Worm (Caenorhabditis elegans) whole organism, L3 larva: ENCODE results near the gene nhr-133.
A peak's percentile ranks its signal among the peaks of the same experiment; 100 is the strongest.

Source experiments
- R02D3.7 ChIP-seq: fragments of 150-350 bp; optimal IDR thresholded peaks from 2 replicates; lab custom pipeline; 2014; ENCODE audit warnings: missing biosample characterization, missing genetic modification characterization
- aly-2 ChIP-seq: fragments of 150-350 bp; optimal IDR thresholded peaks from 2 replicates; lab custom pipeline; 2014; ENCODE audit warnings: missing biosample characterization, missing genetic modification characterization
- ama-1 ChIP-seq: fragments of 150-350 bp; optimal IDR thresholded peaks from 2 replicates; lab custom pipeline; 2018
- ceh-28 ChIP-seq: fragments of 150-350 bp; optimal IDR thresholded peaks from 2 replicates; lab custom pipeline; 2014; ENCODE audit warnings: missing biosample characterization, missing genetic modification reagents, missing genetic modification characterization
- ceh-9 ChIP-seq: sonication (generic microtip); optimal IDR thresholded peaks from 2 replicates; lab custom pipeline; 2018; ENCODE audit warnings: missing biosample characterization, missing genetic modification characterization
- daf-12 ChIP-seq: fragments of 150-350 bp; optimal IDR thresholded peaks from 2 replicates; lab custom pipeline; 2014; ENCODE audit warnings: missing biosample characterization, missing genetic modification reagents, missing genetic modification characterization
- egl-5 ChIP-seq: fragments of 150-350 bp; optimal IDR thresholded peaks from 2 replicates; lab custom pipeline; 2017; ENCODE audit warnings: missing biosample characterization, missing genetic modification reagents, missing genetic modification characterization, inconsistent platforms
- elt-1 ChIP-seq: fragments of 150-350 bp; optimal IDR thresholded peaks from 2 replicates; lab custom pipeline; 2014; ENCODE audit warnings: missing biosample characterization, missing genetic modification characterization
- elt-2 ChIP-seq: sonication (generic microtip); optimal IDR thresholded peaks from 2 replicates; lab custom pipeline; 2016; ENCODE audit warnings: missing genetic modification reagents, mild to moderate bottlenecking, missing genetic modification characterization, missing compliant biosample characterization
- eor-1 ChIP-seq, 2 experiments: fragments of 150-350 bp; optimal IDR thresholded peaks; 2 replicates each; lab custom pipeline; 2014 to 2018; ENCODE audit warnings: missing biosample characterization in 2 of 2, missing genetic modification characterization in 2 of 2
- fkh-2 ChIP-seq: fragments of 150-350 bp; optimal IDR thresholded peaks from 2 replicates; lab custom pipeline; 2014; ENCODE audit warnings: missing biosample characterization, missing genetic modification reagents, missing genetic modification characterization
- fos-1 ChIP-seq: fragments of 150-350 bp; optimal IDR thresholded peaks from 2 replicates; lab custom pipeline; 2014; ENCODE audit warnings: missing biosample characterization, missing genetic modification characterization
- hmg-11 ChIP-seq: sonication (generic microtip); optimal IDR thresholded peaks from 2 replicates; lab custom pipeline; 2016; ENCODE audit warnings: missing genetic modification characterization, missing compliant biosample characterization
- jun-1 ChIP-seq: fragments of 150-350 bp; optimal IDR thresholded peaks from 2 replicates; lab custom pipeline; 2014; ENCODE audit warnings: missing biosample characterization, missing genetic modification reagents, missing genetic modification characterization
- lin-15B ChIP-seq: fragments of 150-350 bp; optimal IDR thresholded peaks from 2 replicates; lab custom pipeline; 2014; ENCODE audit warnings: missing biosample characterization, missing genetic modification characterization
- lin-39 ChIP-seq: fragments of 150-350 bp; optimal IDR thresholded peaks from 2 replicates; lab custom pipeline; 2018; ENCODE audit warnings: missing biosample characterization, missing genetic modification reagents, missing genetic modification characterization
- mdl-1 ChIP-seq: fragments of 150-350 bp; optimal IDR thresholded peaks from 2 replicates; lab custom pipeline; 2014; ENCODE audit warnings: missing biosample characterization, missing genetic modification characterization
- mml-1 ChIP-seq: fragments of 150-350 bp; sonication (generic microtip); optimal IDR thresholded peaks from 3 replicates; lab custom pipeline; 2014; ENCODE audit warnings: missing biosample characterization, missing genetic modification characterization
- nfya-1 ChIP-seq: sonication (generic microtip); optimal IDR thresholded peaks from 2 replicates; lab custom pipeline; 2017; ENCODE audit warnings: missing genetic modification characterization, mild to moderate bottlenecking, missing compliant biosample characterization, antibody characterized with exemption, moderate library complexity; ENCODE audit not compliant: insufficient read depth
- nhr-11 ChIP-seq: fragments of 150-350 bp; optimal IDR thresholded peaks from 2 replicates; lab custom pipeline; 2014; ENCODE audit warnings: missing biosample characterization, missing genetic modification characterization
- nhr-12 ChIP-seq: fragments of 150-350 bp; optimal IDR thresholded peaks from 2 replicates; lab custom pipeline; 2014; ENCODE audit warnings: missing biosample characterization, missing genetic modification characterization
- nhr-23 ChIP-seq: fragments of 150-350 bp; optimal IDR thresholded peaks from 2 replicates; lab custom pipeline; 2014; ENCODE audit warnings: missing biosample characterization, missing genetic modification reagents, missing genetic modification characterization
- nhr-237 ChIP-seq: fragments of 150-350 bp; optimal IDR thresholded peaks from 2 replicates; lab custom pipeline; 2014; ENCODE audit warnings: missing biosample characterization, missing genetic modification characterization
- nhr-25 ChIP-seq: sonication (generic microtip); optimal IDR thresholded peaks from 2 replicates; lab custom pipeline; 2017; ENCODE audit warnings: missing biosample characterization, missing genetic modification characterization
- nhr-28 ChIP-seq: fragments of 150-350 bp; optimal IDR thresholded peaks from 2 replicates; lab custom pipeline; 2014; ENCODE audit warnings: missing biosample characterization, missing genetic modification characterization
- nhr-67 ChIP-seq: fragments of 150-350 bp; optimal IDR thresholded peaks from 2 replicates; lab custom pipeline; 2014; ENCODE audit warnings: missing biosample characterization, missing genetic modification characterization
- nhr-76 ChIP-seq: fragments of 150-350 bp; sonication (generic microtip); optimal IDR thresholded peaks from 5 replicates; lab custom pipeline; 2014; ENCODE audit warnings: missing biosample characterization, missing genetic modification characterization
- pha-4 ChIP-seq: fragments of 150-350 bp; optimal IDR thresholded peaks from 2 replicates; lab custom pipeline; 2014; ENCODE audit warnings: missing biosample characterization, missing genetic modification reagents, missing genetic modification characterization
- sea-2 ChIP-seq: fragments of 150-350 bp; sonication (generic microtip); optimal IDR thresholded peaks from 4 replicates; lab custom pipeline; 2014; ENCODE audit warnings: missing biosample characterization, missing genetic modification reagents, missing genetic modification characterization
- skn-1 ChIP-seq: fragments of 150-350 bp; optimal IDR thresholded peaks from 2 replicates; lab custom pipeline; 2014; ENCODE audit warnings: missing biosample characterization, missing genetic modification characterization
- snpc-4 ChIP-seq: fragments of 150-350 bp; optimal IDR thresholded peaks from 2 replicates; lab custom pipeline; 2014; ENCODE audit warnings: missing biosample characterization, missing genetic modification characterization
- tbx-2 ChIP-seq: sonication (generic microtip); optimal IDR thresholded peaks from 2 replicates; lab custom pipeline; 2016; ENCODE audit warnings: mild to moderate bottlenecking, missing genetic modification characterization, missing compliant biosample characterization
- unc-39 ChIP-seq: sonication (generic microtip); optimal IDR thresholded peaks from 4 replicates; lab custom pipeline; 2017; ENCODE audit warnings: missing biosample characterization, missing genetic modification characterization
- unc-62 ChIP-seq: fragments of 150-350 bp; sonication (generic microtip); optimal IDR thresholded peaks from 4 replicates; lab custom pipeline; 2014; ENCODE audit warnings: missing biosample characterization, missing genetic modification reagents, missing genetic modification characterization
- zag-1 ChIP-seq: fragments of 150-350 bp; optimal IDR thresholded peaks from 2 replicates; lab custom pipeline; 2014; ENCODE audit warnings: missing biosample characterization, missing genetic modification characterization
- ztf-11 ChIP-seq: fragments of 150-350 bp; optimal IDR thresholded peaks from 2 replicates; lab custom pipeline; 2014; ENCODE audit warnings: missing biosample characterization, missing genetic modification characterization
- ztf-4 ChIP-seq: fragments of 150-350 bp; optimal IDR thresholded peaks from 2 replicates; lab custom pipeline; 2014; ENCODE audit warnings: missing biosample characterization, missing genetic modification characterization

nhr-133 gene

ce11 chrV:2230912-2231311 lies 19.0 kb upstream of the nhr-133 start, which contains the start of gene nhr-134:
Gene nhr-134 (plus strand): TSS chrV:2231223.
- TF ChIP-seq pha-4 (tag; lab: Kevin White, UChicago) (peak; percentile 63), ztf-4 (tag; lab: Kevin White, UChicago) (no peak), nhr-28 (no peak), elt-2 (peak; percentile 53), R02D3.7 (no peak), unc-39 (tag; lab: Kevin White, UChicago) (no peak), snpc-4 (peak; percentile 34)

- TF ChIP-seq elt-2 (no peak), sea-2 (no peak), daf-12 (tag; lab: Kevin White, UChicago) (no peak), mml-1 (tag; lab: Kevin White, UChicago) (no peak), ama-1 (no peak), elt-1 (no peak), ztf-11 (tag; lab: Kevin White, UChicago) (no peak), nhr-12 (tag; lab: Kevin White, UChicago) (no peak)
- TF ChIP-seq, all 47 proteins: peak for 0
These were observed 16.9 kb upstream of the nhr-133 start, which contains the start of gene nhr-126 for ce11 chrV:2228781-2229180. Gene nhr-126 (plus strand): TSS chrV:2229081.

- TF ChIP-seq fkh-2 (no peak), nfya-1 (tag; lab: Kevin White, UChicago) (no peak), fos-1 (tag; lab: Kevin White, UChicago) (no peak)
- TF ChIP-seq, all 47 proteins: peak for 0
These were observed 15.0 kb upstream of the nhr-133 start, which contains the start of gene nhr-18 for ce11 chrV:2226903-2227302. Gene nhr-18 (plus strand): TSS chrV:2227203.

- TF ChIP-seq nhr-11 (tag; lab: Kevin White, UChicago) (no peak), nfya-1 (tag; lab: Kevin White, UChicago) (no peak), nhr-67 (tag; lab: Kevin White, UChicago) (no peak), unc-62 (no peak), ztf-4 (tag; lab: Kevin White, UChicago) (no peak), R02D3.7 (no peak), tbx-2 (tag; lab: Kevin White, UChicago) (no peak), nhr-28 (no peak), skn-1 (no peak), hmg-11 (tag; lab: Kevin White, UChicago) (no peak), pha-4 (tag; lab: Kevin White, UChicago) (no peak), jun-1 (tag; lab: Kevin White, UChicago) (no peak), egl-5 (tag; lab: Kevin White, UChicago) (no peak), lin-39 (tag; lab: Kevin White, UChicago) (no peak), nhr-23 (tag; lab: Kevin White, UChicago) (no peak), nhr-76 (tag; lab: Kevin White, UChicago) (no peak), ceh-28 (tag; lab: Kevin White, UChicago) (no peak)
These were observed 13.2 kb upstream of the nhr-133 start, which contains the start of gene nhr-103 for ce11 chrV:2225130-2225529. Gene nhr-103 (plus strand): TSS chrV:2225430.

- TF ChIP-seq aly-2 (tag; lab: Kevin White, UChicago) (no peak), ceh-9 (tag; lab: Kevin White, UChicago) (no peak), nhr-11 (tag; lab: Kevin White, UChicago) (no peak), mdl-1 (tag; lab: Kevin White, UChicago) (no peak), fkh-2 (no peak), mml-1 (tag; lab: Kevin White, UChicago) (no peak), nhr-25 (tag; lab: Kevin White, UChicago) (no peak), sea-2 (no peak), zag-1 (no peak), eor-1 (tag; optimal IDR thresholded peaks at IDR 0.05; lab: Kevin White, UChicago) (no peak), lin-15B (no peak), unc-39 (tag; lab: Kevin White, UChicago) (no peak), unc-62 (no peak), nhr-237 (tag; lab: Kevin White, UChicago) (no peak), jun-1 (tag; lab: Kevin White, UChicago) (no peak), hmg-11 (tag; lab: Kevin White, UChicago) (no peak), skn-1 (no peak), nhr-67 (tag; lab: Kevin White, UChicago) (no peak)
These were observed 9.8 kb upstream of the nhr-133 start, which contains the start of gene nhr-128 for ce11 chrV:2221764-2222163. Gene nhr-128 (plus strand): TSS chrV:2222064.
